Worm (Caenorhabditis elegans) whole organism, L4 larva: ENCODE data around the gene ptr-19.

Experiments used
- egl-27 ChIP-seq: sonication (generic microtip); optimal IDR thresholded peaks from 3 replicates; lab custom pipeline; 2017; ENCODE audit warnings: missing biosample characterization, missing genetic modification reagents, missing genetic modification characterization
- lsy-2 ChIP-seq, 2 experiments: fragments of 150-350 bp in 1 of 2; sonication (generic microtip) in 1 of 2; optimal IDR thresholded peaks; 2 replicates each; lab custom pipeline; 2014 to 2017; ENCODE audit warnings: missing biosample characterization in 2 of 2, missing genetic modification characterization in 2 of 2
- unc-62 ChIP-seq, 3 experiments: fragments of 150-350 bp in 1 of 3; sonication (generic microtip); optimal IDR thresholded peaks in 2 of 3; peaks in 1 of 3; 1 replicate in 1 of 3; 2 replicates in 2 of 3; lab custom pipeline; 2014 to 2017; ENCODE audit warnings: missing biosample characterization in 3 of 3, missing genetic modification characterization in 3 of 3, missing genetic modification reagents in 3 of 3, missing genotype in 1 of 3

DNA sequence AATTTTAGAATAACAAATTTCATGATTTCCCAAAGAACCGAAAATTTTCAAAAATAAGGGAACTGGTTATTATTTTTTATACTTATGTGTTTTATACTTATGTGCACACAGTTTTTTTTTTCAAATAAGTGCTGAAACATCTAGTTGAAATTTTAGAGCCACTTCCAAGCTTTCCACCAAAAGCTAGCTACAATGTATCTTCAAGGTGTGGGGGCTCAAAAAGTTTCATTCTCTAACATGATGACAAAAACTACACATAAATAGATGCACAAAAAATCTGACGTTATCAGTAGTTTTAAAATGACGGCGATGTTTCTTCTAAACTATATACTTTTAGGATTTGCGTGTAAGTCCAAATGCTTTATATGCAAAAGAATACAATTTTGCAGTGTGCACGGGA is 12.4 kb downstream of the ptr-19 start, which contains the start of gene clec-163:
- TF ChIP-seq lsy-2 (tag; optimal IDR thresholded peaks at IDR 0.05; lab: Kevin White, UChicago) (no peak), unc-62 (GFP tag; optimal IDR thresholded peaks at IDR 0.05 in 1 of 2; lab: Kevin White, UChicago) (no peak), unc-62 (tag; optimal IDR thresholded peaks at IDR 0.05; lab: Kevin White, UChicago) (no peak), egl-27 (tag; lab: Kevin White, UChicago) (no peak)
